Worm (Caenorhabditis elegans): ENCODE results near the gene sra-29.

Gene sra-29

ce11 chrII:6575647-6576046, at the start of gene sra-29:
TSS of gene sra-29 (minus strand) at chrII:6575747.
- TF ChIP-seq lin-39 (tag; optimal IDR thresholded peaks at IDR 0.05) = no peak
- TF ChIP-seq lin-11 (tag; optimal IDR thresholded peaks at IDR 0.05) = no peak
- no peak for TF ChIP-seq egl-27 (tag; optimal IDR thresholded peaks at IDR 0.05)
- no peak for TF ChIP-seq blmp-1 (tag; optimal IDR thresholded peaks at IDR 0.05; ENCODE audit: insufficient read depth)
- TF ChIP-seq elt-3 (tag; optimal IDR thresholded peaks at IDR 0.05) = no peak
- no peak for TF ChIP-seq skn-1 (tag; optimal IDR thresholded peaks at IDR 0.05)

ce11 chrII:6625302-6625701, 49.8 kb upstream of the sra-29 start, which contains the start of gene F54H5.14:
TSS of gene F54H5.14 (minus strand) at chrII:6625402.
- TF ChIP-seq fos-1 (tag; optimal IDR thresholded peaks at IDR 0.05) = peak; percentile 0
- no peak for TF ChIP-seq skn-1 (tag; optimal IDR thresholded peaks at IDR 0.05)

- TF ChIP-seq C34F6.9 (tag; optimal IDR thresholded peaks at IDR 0.05) (no peak), unc-55 (GFP tag; optimal IDR thresholded peaks at IDR 0.05) (no peak), lin-13 (GFP tag; optimal IDR thresholded peaks at IDR 0.05) (no peak), ceh-82 (tag; optimal IDR thresholded peaks at IDR 0.05) (no peak), sem-4 (tag; optimal IDR thresholded peaks at IDR 0.05) (no peak), elt-1 (tag; optimal IDR thresholded peaks at IDR 0.05) (no peak), nhr-237 (tag; optimal IDR thresholded peaks at IDR 0.05) (no peak), gmeb-1 (tag; optimal IDR thresholded peaks at IDR 0.05) (no peak), Y55F3AM.14 (GFP tag; optimal IDR thresholded peaks at IDR 0.05) (no peak), fos-1 (tag; optimal IDR thresholded peaks at IDR 0.05) (no peak), nhr-129 (tag; optimal IDR thresholded peaks at IDR 0.05) (no peak), nhr-11 (tag; optimal IDR thresholded peaks at IDR 0.05) (no peak), nhr-77 (tag; optimal IDR thresholded peaks at IDR 0.05) (no peak)
These were observed 46.3 kb upstream of the sra-29 start, which contains the start of gene F54H5.3 for ce11 chrII:6621886-6622285. TSS of gene F54H5.3 (plus strand) at chrII:6622186.

ce11 chrII:6619007-6619406, 43.5 kb upstream of the sra-29 start:
- TF ChIP-seq blmp-1 (tag; optimal IDR thresholded peaks at IDR 0.05; ENCODE audit: insufficient read depth) (peak; percentile 7), sma-3 (GFP tag; optimal IDR thresholded peaks at IDR 0.05) (peak; percentile 14), Y55F3AM.14 (GFP tag; optimal IDR thresholded peaks at IDR 0.05) (no peak), gmeb-1 (tag; optimal IDR thresholded peaks at IDR 0.05) (no peak), sma-9 (GFP tag; optimal IDR thresholded peaks at IDR 0.05) (peak; percentile 22), sma-9 (tag; optimal IDR thresholded peaks at IDR 0.05) (no peak), snpc-4 (tag; optimal IDR thresholded peaks at IDR 0.05) (no peak), nhr-21 (tag; optimal IDR thresholded peaks at IDR 0.05) (peak; percentile 6), ama-1 (optimal IDR thresholded peaks at IDR 0.05) (no peak), nhr-25 (tag; optimal IDR thresholded peaks at IDR 0.05) (peak; percentile 53), mbf-1 (tag; optimal IDR thresholded peaks at IDR 0.05) (no peak)

ce11 chrII:6616770-6617169, 41.2 kb upstream of the sra-29 start, which contains the start of gene klf-3:
TSS of gene klf-3 (plus strand) at chrII:6616878.
- no peak for TF ChIP-seq lin-13 (GFP tag; optimal IDR thresholded peaks at IDR 0.05)
- TF ChIP-seq blmp-1 (tag; optimal IDR thresholded peaks at IDR 0.05; ENCODE audit: insufficient read depth) = peak; percentile 1

ce11 chrII:6616135-6616534, 40.6 kb upstream of the sra-29 start:
- TF ChIP-seq sma-9 (GFP tag; optimal IDR thresholded peaks at IDR 0.05) (peak; percentile 38), sma-9 (tag; optimal IDR thresholded peaks at IDR 0.05) (no peak), R02D3.7 (tag; optimal IDR thresholded peaks at IDR 0.05) (no peak), fos-1 (tag; optimal IDR thresholded peaks at IDR 0.05) (peak; percentile 85)

ce11 chrII:6615232-6616029, 39.9 kb upstream of the sra-29 start:
- TF ChIP-seq sma-9 (GFP tag; optimal IDR thresholded peaks at IDR 0.05) (peak; percentile 29), sma-9 (tag; optimal IDR thresholded peaks at IDR 0.05) (no peak), alr-1 (tag; optimal IDR thresholded peaks at IDR 0.05) (no peak), ZK546.5 (tag; optimal IDR thresholded peaks at IDR 0.05) (no peak), unc-55 (GFP tag; optimal IDR thresholded peaks at IDR 0.05) (no peak), dmd-4 (tag; optimal IDR thresholded peaks at IDR 0.05) (no peak), nhr-25 (tag; optimal IDR thresholded peaks at IDR 0.05) (no peak), ztf-11 (tag; optimal IDR thresholded peaks at IDR 0.05) (no peak), F13H6.1 (tag; optimal IDR thresholded peaks at IDR 0.05) (peak; percentile 67), fos-1 (tag; optimal IDR thresholded peaks at IDR 0.05) (peak; percentile 92), unc-62 (GFP tag; optimal IDR thresholded peaks at IDR 0.05) (no peak), lin-11 (tag; optimal IDR thresholded peaks at IDR 0.05) (no peak), nhr-6 (tag; optimal IDR thresholded peaks at IDR 0.05) (no peak), skn-1 (tag; optimal IDR thresholded peaks at IDR 0.05) (no peak), crh-2 (tag; optimal IDR thresholded peaks at IDR 0.05) (peak; percentile 41), ama-1 (optimal IDR thresholded peaks at IDR 0.05) (no peak), nhr-12 (tag; optimal IDR thresholded peaks at IDR 0.05) (no peak), zag-1 (tag; optimal IDR thresholded peaks at IDR 0.05) (no peak), ceh-82 (tag; optimal IDR thresholded peaks at IDR 0.05) (no peak), unc-39 (tag; optimal IDR thresholded peaks at IDR 0.05) (no peak), aly-2 (tag; optimal IDR thresholded peaks at IDR 0.05) (no peak), nhr-129 (tag; optimal IDR thresholded peaks at IDR 0.05) (peak; percentile 12)

All from whole organism, L2 larva.